Worm (Caenorhabditis elegans) whole organism, mixed stage, embryonic: ENCODE measurements around the gene T16G12.13.

ENCODE experiments used
- bed-3 ChIP-seq: fragments of 200-800 bp; sonication (Bioruptor generic); optimal IDR thresholded peaks from 3 replicates; lab custom pipeline; 2018; ENCODE audit warnings: mild to moderate bottlenecking, missing genetic modification characterization, moderate library complexity, missing compliant biosample characterization
- elt-3 ChIP-seq: fragments of 150-350 bp; optimal IDR thresholded peaks from 2 replicates; lab custom pipeline; 2014; ENCODE audit warnings: missing biosample characterization, missing genetic modification characterization
- lin-13 ChIP-seq: fragments of 150-350 bp; optimal IDR thresholded peaks from 2 replicates; lab custom pipeline; 2014; ENCODE audit warnings: missing biosample characterization, missing genetic modification characterization
- nhr-2 ChIP-seq: fragments of 150-350 bp; optimal IDR thresholded peaks from 2 replicates; lab custom pipeline; 2014; ENCODE audit warnings: missing biosample characterization, missing genetic modification characterization
- nhr-237 ChIP-seq: fragments of 150-350 bp; optimal IDR thresholded peaks from 2 replicates; lab custom pipeline; 2014; ENCODE audit warnings: missing biosample characterization, missing genetic modification characterization
- nhr-28 ChIP-seq: fragments of 150-350 bp; optimal IDR thresholded peaks from 2 replicates; lab custom pipeline; 2014; ENCODE audit warnings: missing biosample characterization, missing genetic modification characterization

DNA sequence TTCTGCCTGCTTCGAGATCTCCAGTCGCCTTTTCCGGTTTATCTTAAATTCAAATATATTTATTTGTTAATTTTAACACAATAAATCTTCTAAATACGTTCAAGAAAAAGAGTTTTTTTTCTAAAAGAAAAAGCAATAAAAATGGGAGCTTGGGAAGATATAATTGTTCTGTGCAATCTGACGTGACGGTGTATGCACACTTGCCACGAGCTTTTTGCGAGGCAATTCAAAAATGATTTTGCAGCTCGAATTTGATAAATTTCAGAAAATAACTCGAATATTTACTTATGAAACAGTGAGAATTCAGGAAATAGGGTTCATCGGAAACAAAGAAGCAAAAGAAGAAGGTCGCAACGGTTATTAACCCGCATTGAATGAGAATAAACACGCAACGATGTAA is 32.4 kb downstream of the T16G12.13 start:
- TF ChIP-seq elt-3 (no peak), lin-13 (tag; lab: Kevin White, UChicago) (no peak), nhr-2 (no peak), nhr-28 (no peak), bed-3 (GFP tag; lab: Kevin White, UChicago) (no peak), nhr-237 (tag; lab: Kevin White, UChicago) (no peak)
